Worm (Caenorhabditis elegans) whole organism, early embryonic: ENCODE data around the gene iff-2.

ENCODE experiments used
- B0310.2 ChIP-seq: sonication (generic microtip); optimal IDR thresholded peaks from 2 replicates; lab custom pipeline; 2016; ENCODE audit warnings: mild to moderate bottlenecking, missing genetic modification characterization, missing compliant biosample characterization
- F13C5.2 ChIP-seq: sonication (generic microtip); optimal IDR thresholded peaks from 2 replicates; lab custom pipeline; 2017; ENCODE audit warnings: mild to moderate bottlenecking, missing genetic modification characterization, inconsistent platforms, missing compliant biosample characterization
- aly-1 ChIP-seq: sonication (generic microtip); optimal IDR thresholded peaks from 2 replicates; lab custom pipeline; 2016; ENCODE audit warnings: missing genetic modification characterization, missing compliant biosample characterization
- ama-1 ChIP-seq: fragments of 150-350 bp; optimal IDR thresholded peaks from 2 replicates; lab custom pipeline; 2014
- ceh-13 ChIP-seq: fragments of 200-800 bp; sonication (Bioruptor generic); optimal IDR thresholded peaks from 2 replicates; lab custom pipeline; 2018; ENCODE audit warnings: mild to moderate bottlenecking, missing genetic modification characterization, missing compliant biosample characterization
- ceh-36 ChIP-seq: sonication (generic microtip); optimal IDR thresholded peaks from 2 replicates; lab custom pipeline; 2016; ENCODE audit warnings: missing genetic modification characterization, inconsistent platforms, missing compliant biosample characterization
- ets-7 ChIP-seq: sonication (generic microtip); optimal IDR thresholded peaks from 2 replicates; lab custom pipeline; 2016; ENCODE audit warnings: missing genotype, missing genetic modification characterization, missing compliant biosample characterization
- flt-1 ChIP-seq: fragments of 200-800 bp; sonication (Bioruptor generic); IDR thresholded peaks from 2 replicates; pipeline ENCODE4 v1.3.6; 2022; ENCODE audit warnings: missing genetic modification characterization, missing compliant biosample characterization
- hmbx-1 ChIP-seq: sonication (generic microtip); optimal IDR thresholded peaks from 2 replicates; lab custom pipeline; 2016; ENCODE audit warnings: mild to moderate bottlenecking, missing genetic modification characterization, missing compliant biosample characterization
- hmg-4 ChIP-seq: fragments of 200-800 bp; sonication (Bioruptor generic); optimal IDR thresholded peaks from 2 replicates; lab custom pipeline; 2018; ENCODE audit warnings: mild to moderate bottlenecking, missing genetic modification characterization, missing compliant biosample characterization
- hnd-1 ChIP-seq: sonication (generic microtip); optimal IDR thresholded peaks from 2 replicates; lab custom pipeline; 2016; ENCODE audit warnings: missing genetic modification characterization, missing compliant biosample characterization
- pes-1 ChIP-seq: fragments of 200-800 bp; sonication (Bioruptor generic); IDR thresholded peaks from 2 replicates; pipeline ENCODE4 v1.3.6; 2022; ENCODE audit warnings: missing genetic modification reagents, missing genetic modification characterization, missing compliant biosample characterization
- scrt-1 ChIP-seq: fragments of 200-800 bp; sonication (Bioruptor generic); IDR thresholded peaks from 2 replicates; pipeline ENCODE4 v1.3.6; 2022; ENCODE audit warnings: missing genetic modification characterization, missing compliant biosample characterization
- sea-1 ChIP-seq: fragments of 200-800 bp; sonication (Bioruptor generic); conservative IDR thresholded peaks from 2 replicates; pipeline ENCODE4 v1.3.6; 2022; ENCODE audit warnings: missing genetic modification characterization, missing compliant biosample characterization
- tbx-11 ChIP-seq: fragments of 200-800 bp; sonication (Bioruptor generic); IDR thresholded peaks from 2 replicates; pipeline ENCODE4 v1.3.6; 2022; ENCODE audit warnings: missing genetic modification characterization, missing compliant biosample characterization
- tbx-37 ChIP-seq: fragments of 200-800 bp; sonication (Bioruptor generic); conservative IDR thresholded peaks from 2 replicates; pipeline ENCODE4 v1.3.6; 2022; ENCODE audit warnings: missing genetic modification reagents, missing genetic modification characterization, missing compliant biosample characterization
- tra-4 ChIP-seq: sonication (generic microtip); optimal IDR thresholded peaks from 2 replicates; lab custom pipeline; 2017; ENCODE audit warnings: missing genetic modification characterization, missing compliant biosample characterization

Gene iff-2

ce11 chrII:8599214-8599613, 38.0 kb upstream of the iff-2 start, which contains the start of gene F28C6.5:
Gene F28C6.5, plus strand, starts transcription at chrII:8599514.
- TF ChIP-seq tra-4 (tag; lab: Kevin White, UChicago) = no peak
- TF ChIP-seq aly-1 (tag; lab: Kevin White, UChicago) = no peak
- no peak for TF ChIP-seq hmbx-1 (tag; lab: Kevin White, UChicago)
- no peak for TF ChIP-seq scrt-1 (GFP tag; lab: Robert Waterston, UW)
- no peak for TF ChIP-seq sea-1
- TF ChIP-seq ets-7 (tag; lab: Kevin White, UChicago) = no peak
- TF ChIP-seq tbx-37 (GFP tag; lab: Robert Waterston, UW) = no peak
- no peak for TF ChIP-seq ceh-13
- TF ChIP-seq F13C5.2 = no peak
- no peak for TF ChIP-seq ama-1 (lab: Kevin White, UChicago)
- TF ChIP-seq pes-1 (GFP tag; lab: Robert Waterston, UW) = no peak
- no peak for TF ChIP-seq tbx-11 (GFP tag; lab: Robert Waterston, UW)
- TF ChIP-seq ceh-36 = no peak

- no peak for TF ChIP-seq hmg-4
Measured at ce11 chrII:8593840-8594625, 32.9 kb upstream of the iff-2 start, which contains the start of gene aptf-3. Gene aptf-3, plus strand, starts transcription at chrII:8594190.

- TF ChIP-seq tra-4 (tag; lab: Kevin White, UChicago) (no peak), sea-1 (no peak), ama-1 (lab: Kevin White, UChicago) (no peak), pes-1 (GFP tag; lab: Robert Waterston, UW) (no peak), F13C5.2 (no peak), ceh-13 (no peak), hnd-1 (tag; lab: Kevin White, UChicago) (no peak), hmbx-1 (tag; lab: Kevin White, UChicago) (no peak), ceh-36 (no peak), scrt-1 (GFP tag; lab: Robert Waterston, UW) (no peak), B0310.2 (tag; lab: Kevin White, UChicago) (no peak), tbx-11 (GFP tag; lab: Robert Waterston, UW) (no peak)
Measured at ce11 chrII:8590684-8591083, 29.5 kb upstream of the iff-2 start, which contains the start of gene aptf-4. Gene aptf-4, plus strand, starts transcription at chrII:8590984.

ce11 chrII:8589227-8589626, 28.1 kb upstream of the iff-2 start:
- TF ChIP-seq ama-1 (lab: Kevin White, UChicago) (no peak), hnd-1 (tag; lab: Kevin White, UChicago) (no peak), hmg-4 (no peak), F13C5.2 (no peak), ceh-36 (no peak), sea-1 (no peak), tbx-11 (GFP tag; lab: Robert Waterston, UW) (no peak), B0310.2 (tag; lab: Kevin White, UChicago) (no peak), flt-1 (GFP tag; lab: Robert Waterston, UW) (no peak), tra-4 (tag; lab: Kevin White, UChicago) (no peak), pes-1 (GFP tag; lab: Robert Waterston, UW) (no peak), scrt-1 (GFP tag; lab: Robert Waterston, UW) (no peak), ets-7 (tag; lab: Kevin White, UChicago) (no peak), aly-1 (tag; lab: Kevin White, UChicago) (no peak), ceh-13 (no peak), hmbx-1 (tag; lab: Kevin White, UChicago) (no peak), tbx-37 (GFP tag; lab: Robert Waterston, UW) (no peak)

- no peak for TF ChIP-seq ama-1 (lab: Kevin White, UChicago)
- no peak for TF ChIP-seq tra-4 (tag; lab: Kevin White, UChicago)
- TF ChIP-seq sea-1 = no peak
Measured at ce11 chrII:8588442-8588841, 27.3 kb upstream of the iff-2 start.

ce11 chrII:8587660-8588230, 26.6 kb upstream of the iff-2 start:
- TF ChIP-seq pes-1 (GFP tag; lab: Robert Waterston, UW) (no peak), tbx-11 (GFP tag; lab: Robert Waterston, UW) (no peak), tra-4 (tag; lab: Kevin White, UChicago) (no peak)

- TF ChIP-seq pes-1 (GFP tag; lab: Robert Waterston, UW) = no peak
- no peak for TF ChIP-seq hmbx-1 (tag; lab: Kevin White, UChicago)
- no peak for TF ChIP-seq tbx-37 (GFP tag; lab: Robert Waterston, UW)
- TF ChIP-seq scrt-1 (GFP tag; lab: Robert Waterston, UW) = no peak
- no peak for TF ChIP-seq ets-7 (tag; lab: Kevin White, UChicago)
- no peak for TF ChIP-seq hnd-1 (tag; lab: Kevin White, UChicago)
- no peak for TF ChIP-seq tra-4 (tag; lab: Kevin White, UChicago)
- TF ChIP-seq sea-1 = no peak
- TF ChIP-seq aly-1 (tag; lab: Kevin White, UChicago) = no peak
- no peak for TF ChIP-seq B0310.2 (tag; lab: Kevin White, UChicago)
- no peak for TF ChIP-seq ceh-13
- no peak for TF ChIP-seq F13C5.2
- TF ChIP-seq hmg-4 = no peak
Measured at ce11 chrII:8585921-8586320, 24.8 kb upstream of the iff-2 start.
